Fruit fly (Drosophila melanogaster) whole organism, wandering third instar larva: Measurements from ENCODE around the gene wrd.

Experiments
- Hr78 ChIP-seq: fragments of >200 bp; optimal IDR thresholded peaks from 2 replicates; lab custom pipeline; 2017; ENCODE audit warnings: missing biosample characterization, missing genetic modification characterization
- N ChIP-seq: fragments of >200 bp; optimal IDR thresholded peaks from 2 replicates; lab custom pipeline; 2018; ENCODE audit warnings: missing biosample characterization, missing external identifiers, missing genetic modification characterization
- br ChIP-seq: fragments of 200-800 bp; sonication (Bioruptor generic); optimal IDR thresholded peaks from 2 replicates; lab custom pipeline; 2016; ENCODE audit warnings: missing biosample characterization, missing genetic modification characterization
- brk ChIP-seq: fragments of 200-800 bp; sonication (Bioruptor generic); optimal IDR thresholded peaks from 2 replicates; lab custom pipeline; 2016; ENCODE audit warnings: missing biosample characterization, mild to moderate bottlenecking, missing genetic modification characterization
- h ChIP-seq: fragments of 200-800 bp; sonication (Bioruptor generic); optimal IDR thresholded peaks from 3 replicates; lab custom pipeline; 2016; ENCODE audit warnings: missing biosample characterization, mild to moderate bottlenecking, missing genetic modification characterization

- TF ChIP-seq h (GFP tag; lab: Kevin White, UChicago) (no peak), br (GFP tag; lab: Kevin White, UChicago) (no peak), Hr78 (GFP tag; lab: Kevin White, UChicago) (no peak), N (GFP tag; lab: Kevin White, UChicago) (no peak), brk (GFP tag; lab: Kevin White, UChicago) (no peak)
Measured at dm6 chr3R:18118695-18119094, 48.9 kb upstream of the wrd start.
